Worm (Caenorhabditis elegans): Measurements from ENCODE around the gene sru-3.

Gene sru-3

ce11 chrIV:9477135-9477928, 19.1 kb upstream of the sru-3 start, which contains the start of gene wrt-3 (continued):
- no peak for TF ChIP-seq egl-27 (tag; optimal IDR thresholded peaks at IDR 0.05)
- TF ChIP-seq sea-2 (GFP tag; optimal IDR thresholded peaks at IDR 0.05): no peak
- TF ChIP-seq ceh-82 (tag; optimal IDR thresholded peaks at IDR 0.05): no peak
- TF ChIP-seq tbx-2 (tag; optimal IDR thresholded peaks at IDR 0.05): no peak
- TF ChIP-seq nhr-11 (tag; optimal IDR thresholded peaks at IDR 0.05): no peak
- TF ChIP-seq unc-39 (tag; optimal IDR thresholded peaks at IDR 0.05): no peak
- TF ChIP-seq fos-1 (tag; optimal IDR thresholded peaks at IDR 0.05): no peak
- no peak for TF ChIP-seq fkh-10 (GFP tag; optimal IDR thresholded peaks at IDR 0.05)
- TF ChIP-seq ZK546.5 (tag; optimal IDR thresholded peaks at IDR 0.05): no peak
- no peak for TF ChIP-seq mml-1 (tag; optimal IDR thresholded peaks at IDR 0.05)
- TF ChIP-seq eor-1 (tag; optimal IDR thresholded peaks at IDR 0.05): no peak
- no peak for TF ChIP-seq fkh-2 (tag; optimal IDR thresholded peaks at IDR 0.05)
- TF ChIP-seq mdl-1 (tag; optimal IDR thresholded peaks at IDR 0.05): no peak

ce11 chrIV:9480936-9481335, 15.5 kb upstream of the sru-3 start, which contains the start of gene cng-3:
Gene cng-3 (minus strand): TSS chrIV:9481037.
- no peak for TF ChIP-seq ceh-16 (tag; optimal IDR thresholded peaks at IDR 0.05)
- no peak for TF ChIP-seq egl-27 (tag; optimal IDR thresholded peaks at IDR 0.05)

- TF ChIP-seq hmg-11 (tag; optimal IDR thresholded peaks at IDR 0.05) (no peak), ceh-16 (tag; optimal IDR thresholded peaks at IDR 0.05) (no peak), ZK546.5 (tag; optimal IDR thresholded peaks at IDR 0.05) (no peak), egl-27 (tag; optimal IDR thresholded peaks at IDR 0.05) (no peak), sea-2 (GFP tag; optimal IDR thresholded peaks at IDR 0.05) (no peak), nhr-23 (tag; optimal IDR thresholded peaks at IDR 0.05) (no peak)
Measured at ce11 chrIV:9485040-9485439, 11.4 kb upstream of the sru-3 start, which contains the start of gene gadr-2. Gene gadr-2 (minus strand): TSS chrIV:9485140.

ce11 chrIV:9485972-9486371, 10.4 kb upstream of the sru-3 start, which contains the start of gene sru-2:
Gene sru-2 (plus strand): TSS chrIV:9486272.
- TF ChIP-seq unc-39 (tag; optimal IDR thresholded peaks at IDR 0.05): no peak
- no peak for TF ChIP-seq tbx-2 (tag; optimal IDR thresholded peaks at IDR 0.05)
- no peak for TF ChIP-seq nhr-237 (tag; optimal IDR thresholded peaks at IDR 0.05)
- TF ChIP-seq ama-1 (optimal IDR thresholded peaks at IDR 0.05): no peak
- no peak for TF ChIP-seq sea-2 (GFP tag; optimal IDR thresholded peaks at IDR 0.05)
- TF ChIP-seq ceh-82 (tag; optimal IDR thresholded peaks at IDR 0.05): no peak
- no peak for TF ChIP-seq daf-12 (tag; optimal IDR thresholded peaks at IDR 0.05)
- no peak for TF ChIP-seq nhr-12 (tag; optimal IDR thresholded peaks at IDR 0.05)
- TF ChIP-seq lsy-12 (tag; optimal IDR thresholded peaks at IDR 0.05): no peak
- TF ChIP-seq elt-1 (tag; optimal IDR thresholded peaks at IDR 0.05): no peak
- no peak for TF ChIP-seq ztf-4 (tag; optimal IDR thresholded peaks at IDR 0.05)
- no peak for TF ChIP-seq R02D3.7 (tag; optimal IDR thresholded peaks at IDR 0.05)
- no peak for TF ChIP-seq zag-1 (tag; optimal IDR thresholded peaks at IDR 0.05)
- TF ChIP-seq fkh-2 (tag; optimal IDR thresholded peaks at IDR 0.05): no peak
- TF ChIP-seq fkh-10 (GFP tag; optimal IDR thresholded peaks at IDR 0.05): no peak
- no peak for TF ChIP-seq mml-1 (tag; optimal IDR thresholded peaks at IDR 0.05)
- TF ChIP-seq nhr-25 (tag; optimal IDR thresholded peaks at IDR 0.05): no peak
- no peak for TF ChIP-seq nhr-77 (tag; optimal IDR thresholded peaks at IDR 0.05)

DNA sequence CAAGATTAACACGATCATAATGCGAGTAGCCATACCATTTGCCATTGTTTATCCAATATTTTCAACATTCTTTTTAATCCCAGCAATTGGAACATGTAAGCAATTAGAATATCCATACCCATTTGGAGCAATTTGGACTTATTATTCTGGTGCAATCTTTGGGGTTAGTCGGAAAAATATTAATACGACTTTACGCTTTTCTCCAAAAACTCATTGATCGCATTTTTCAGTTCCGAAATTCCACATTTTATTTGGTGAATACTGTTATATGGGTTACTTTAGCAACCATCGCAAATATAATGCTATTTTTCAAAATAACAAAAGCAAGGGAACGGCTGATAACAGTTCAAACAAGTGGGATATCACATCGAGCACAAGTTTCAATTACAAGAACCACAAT, 9.6 kb upstream of the sru-3 start:
- TF ChIP-seq lin-39 (tag; optimal IDR thresholded peaks at IDR 0.05): no peak
- no peak for TF ChIP-seq daf-12 (tag; optimal IDR thresholded peaks at IDR 0.05)
- no peak for TF ChIP-seq nhr-28 (tag; optimal IDR thresholded peaks at IDR 0.05)

DNA sequence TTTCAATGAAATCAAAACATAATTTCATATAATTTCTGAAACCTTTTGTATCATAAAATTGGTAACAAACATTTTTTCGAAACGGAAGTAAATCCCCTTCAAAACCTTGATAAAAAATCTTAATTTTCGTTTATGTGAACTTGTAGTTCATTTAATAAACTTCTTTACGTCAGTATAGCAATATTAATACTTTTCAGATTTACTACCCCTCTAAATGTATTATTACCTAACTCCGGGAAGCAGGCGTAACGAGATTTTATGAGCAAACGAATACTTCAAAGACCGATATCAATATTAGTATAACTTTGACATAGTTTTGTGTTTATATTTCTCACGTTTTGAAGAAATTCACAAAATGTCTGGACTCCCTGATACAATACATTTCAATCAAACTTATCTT, 8.1 kb upstream of the sru-3 start, which contains the start of gene sru-1:
sru-1 (plus strand) TSS at position 301 of the 400 bp plus-strand sequence.
- TF ChIP-seq egl-27 (tag; optimal IDR thresholded peaks at IDR 0.05) (no peak), nhr-11 (tag; optimal IDR thresholded peaks at IDR 0.05) (no peak), elt-1 (tag; optimal IDR thresholded peaks at IDR 0.05) (no peak), nhr-25 (tag; optimal IDR thresholded peaks at IDR 0.05) (no peak), fkh-2 (tag; optimal IDR thresholded peaks at IDR 0.05) (no peak), ZK546.5 (tag; optimal IDR thresholded peaks at IDR 0.05) (no peak), nhr-12 (tag; optimal IDR thresholded peaks at IDR 0.05) (no peak), zag-1 (tag; optimal IDR thresholded peaks at IDR 0.05) (no peak), mml-1 (tag; optimal IDR thresholded peaks at IDR 0.05) (no peak), ztf-4 (tag; optimal IDR thresholded peaks at IDR 0.05) (no peak), elt-2 (tag; optimal IDR thresholded peaks at IDR 0.05) (no peak), ceh-16 (tag; optimal IDR thresholded peaks at IDR 0.05) (no peak), R02D3.7 (tag; optimal IDR thresholded peaks at IDR 0.05) (no peak)
